Fruit fly (Drosophila melanogaster) whole organism, embryonic: Measurements from ENCODE around the gene Antp.

Experiments used
- Aef1 ChIP-seq: fragments of 200-800 bp; sonication (Bioruptor generic); IDR thresholded peaks from 3 replicates; pipeline ENCODE4 v1.3.6; 2022; ENCODE audit warnings: missing biosample characterization, missing genetic modification characterization
- Antp ChIP-seq: fragments of 200-800 bp; sonication (Bioruptor generic); optimal IDR thresholded peaks from 3 replicates; lab custom pipeline; 2016; ENCODE audit warnings: missing biosample characterization, missing genetic modification characterization
- B-H2 ChIP-seq: fragments of 200-800 bp; sonication (Bioruptor generic); optimal IDR thresholded peaks from 2 replicates; lab custom pipeline; 2018; ENCODE audit warnings: missing biosample characterization, mild to moderate bottlenecking, missing genetic modification characterization
- Bteb2 ChIP-seq: fragments of 200-800 bp; sonication (Bioruptor generic); optimal IDR thresholded peaks from 2 replicates; lab custom pipeline; 2016; ENCODE audit warnings: missing biosample characterization, missing genetic modification characterization
- CG12104 ChIP-seq: fragments of 200-800 bp; sonication (Bioruptor generic); optimal IDR thresholded peaks from 3 replicates; lab custom pipeline; 2016; ENCODE audit warnings: missing biosample characterization, missing genetic modification characterization
- CG12299 ChIP-seq: fragments of 200-800 bp; sonication (Bioruptor generic); optimal IDR thresholded peaks from 2 replicates; lab custom pipeline; 2018; ENCODE audit warnings: missing biosample characterization, mild to moderate bottlenecking, missing genetic modification characterization
- CG14860 ChIP-seq: fragments of 200-800 bp; sonication (Bioruptor generic); IDR thresholded peaks from 3 replicates; pipeline ENCODE4 v1.3.6; 2022; ENCODE audit warnings: missing biosample characterization, missing genetic modification characterization; ENCODE audit not compliant: partially characterized antibody
- CG15269 ChIP-seq: fragments of 200-800 bp; sonication (Bioruptor generic); optimal IDR thresholded peaks from 2 replicates; lab custom pipeline; 2018; ENCODE audit warnings: missing biosample characterization, mild to moderate bottlenecking, missing genetic modification characterization, moderate library complexity
- CG15479 ChIP-seq: fragments of 200-800 bp; sonication (Bioruptor generic); optimal IDR thresholded peaks from 3 replicates; lab custom pipeline; 2019; ENCODE audit warnings: missing biosample characterization, mild to moderate bottlenecking, missing genetic modification characterization, moderate library complexity
- CG1792 ChIP-seq: fragments of 200-800 bp; sonication (Bioruptor generic); optimal IDR thresholded peaks from 2 replicates; lab custom pipeline; 2016; ENCODE audit warnings: missing biosample characterization, missing genetic modification characterization
- CG18262 ChIP-seq: fragments of 200-800 bp; optimal IDR thresholded peaks from 3 replicates; lab custom pipeline; 2019; ENCODE audit warnings: missing biosample characterization, mild to moderate bottlenecking, missing genetic modification characterization, moderate library complexity
- CG1832 ChIP-seq: fragments of 200-800 bp; sonication (Bioruptor generic); optimal IDR thresholded peaks from 2 replicates; lab custom pipeline; 2017; ENCODE audit warnings: missing biosample characterization, mild to moderate bottlenecking, missing genetic modification characterization, inconsistent platforms
- CG2199 ChIP-seq: fragments of 200-800 bp; sonication (Bioruptor generic); IDR thresholded peaks from 3 replicates; pipeline ENCODE4 v1.3.6; 2022; ENCODE audit warnings: missing biosample characterization, missing genetic modification characterization
- CG33557 ChIP-seq: fragments of 200-800 bp; sonication (Bioruptor generic); optimal IDR thresholded peaks from 2 replicates; lab custom pipeline; 2019; ENCODE audit warnings: missing biosample characterization, mild to moderate bottlenecking, missing genetic modification characterization, moderate library complexity
- CG4360 ChIP-seq: fragments of 200-800 bp; sonication (Bioruptor generic); IDR thresholded peaks from 2 replicates; pipeline ENCODE4 v1.3.6; 2022; ENCODE audit warnings: missing biosample characterization, missing genetic modification characterization
- CG6791 ChIP-seq: fragments of 200-800 bp; sonication (Bioruptor generic); IDR thresholded peaks from 3 replicates; pipeline ENCODE4 v1.3.6; 2022; ENCODE audit warnings: missing biosample characterization, missing genetic modification characterization; ENCODE audit not compliant: partially characterized antibody
- CG7786 ChIP-seq: fragments of 200-800 bp; sonication (Bioruptor generic); optimal IDR thresholded peaks from 2 replicates; lab custom pipeline; 2016; ENCODE audit warnings: missing biosample characterization, missing genetic modification characterization
- CoRest ChIP-seq: fragments of 200-800 bp; sonication (Bioruptor generic); optimal IDR thresholded peaks from 3 replicates; lab custom pipeline; 2018; ENCODE audit warnings: missing biosample characterization, mild to moderate bottlenecking, missing genetic modification characterization, moderate library complexity
- Nf-YC ChIP-seq: fragments of 200-800 bp; optimal IDR thresholded peaks from 3 replicates; lab custom pipeline; 2019; ENCODE audit warnings: missing biosample characterization, mild to moderate bottlenecking, missing genetic modification characterization, moderate library complexity
- Optix ChIP-seq: fragments of 200-800 bp; sonication (Bioruptor generic); IDR thresholded peaks from 3 replicates; pipeline ENCODE4 v1.3.6; 2022; ENCODE audit warnings: missing biosample characterization, missing genetic modification characterization
- Poxn ChIP-seq: fragments of 200-800 bp; sonication (Bioruptor generic); IDR thresholded peaks from 2 replicates; pipeline ENCODE4 v1.3.6; 2022; ENCODE audit warnings: missing biosample characterization, missing genetic modification characterization
- Sin3A ChIP-seq: fragments of >200 bp; optimal IDR thresholded peaks from 2 replicates; lab custom pipeline; 2018
- Sry-δ ChIP-seq: fragments of 200-800 bp; sonication (Bioruptor generic); optimal IDR thresholded peaks from 2 replicates; lab custom pipeline; 2016; ENCODE audit warnings: missing biosample characterization, missing genetic modification characterization
- Vsx1 ChIP-seq: fragments of 200-800 bp; sonication (Bioruptor generic); optimal IDR thresholded peaks from 2 replicates; lab custom pipeline; 2017; ENCODE audit warnings: missing biosample characterization, mild to moderate bottlenecking, missing genetic modification characterization, missing genetic modification reagents
- ac ChIP-seq: fragments of 200-800 bp; sonication (Bioruptor generic); optimal IDR thresholded peaks from 3 replicates; lab custom pipeline; 2017; ENCODE audit warnings: missing biosample characterization, mild to moderate bottlenecking, missing genetic modification characterization
- amos ChIP-seq: fragments of 200-800 bp; sonication (Bioruptor generic); IDR thresholded peaks from 2 replicates; pipeline ENCODE4 v1.3.6; 2022; ENCODE audit warnings: missing biosample characterization, missing genetic modification characterization; ENCODE audit not compliant: partially characterized antibody
- ash1 ChIP-seq: fragments of 200-800 bp; sonication (Bioruptor generic); optimal IDR thresholded peaks from 2 replicates; lab custom pipeline; 2018; ENCODE audit warnings: missing biosample characterization, mild to moderate bottlenecking, missing genetic modification characterization
- cad ChIP-seq: fragments of >200 bp; optimal IDR thresholded peaks from 2 replicates; lab custom pipeline; 2017; ENCODE audit warnings: missing biosample characterization, missing genetic modification characterization
- cg ChIP-seq: fragments of 200-800 bp; sonication (Bioruptor generic); optimal IDR thresholded peaks from 3 replicates; lab custom pipeline; 2019; ENCODE audit warnings: missing biosample characterization, mild to moderate bottlenecking, missing genetic modification characterization, moderate library complexity
- crol ChIP-seq: fragments of 200-800 bp; sonication (Bioruptor generic); IDR thresholded peaks from 2 replicates; pipeline ENCODE4 v1.3.6; 2022; ENCODE audit warnings: missing biosample characterization, missing genetic modification characterization
- crp ChIP-seq, 2 experiments: fragments of 200-800 bp; sonication (Bioruptor generic); optimal IDR thresholded peaks; 2 replicates in 1 of 2; 3 replicates in 1 of 2; lab custom pipeline; 2017; ENCODE audit warnings: missing biosample characterization in 2 of 2, missing genetic modification characterization in 2 of 2, mild to moderate bottlenecking in 1 of 2, moderate library complexity in 1 of 2
- da ChIP-seq: fragments of 200-800 bp; sonication (Bioruptor generic); optimal IDR thresholded peaks from 2 replicates; lab custom pipeline; 2016; ENCODE audit warnings: missing biosample characterization, missing genetic modification characterization
- ewg ChIP-seq: fragments of 200-800 bp; sonication (Bioruptor generic); optimal IDR thresholded peaks from 3 replicates; lab custom pipeline; 2017; ENCODE audit warnings: mild to moderate bottlenecking, missing biosample characterization, missing genetic modification reagents, missing genetic modification characterization
- gcm ChIP-seq: fragments of 200-800 bp; sonication (Bioruptor generic); optimal IDR thresholded peaks from 2 replicates; lab custom pipeline; 2019; ENCODE audit warnings: missing biosample characterization, mild to moderate bottlenecking, missing genetic modification characterization, moderate library complexity
- grn ChIP-seq: fragments of 200-800 bp; sonication (Bioruptor generic); optimal IDR thresholded peaks from 3 replicates; lab custom pipeline; 2017; ENCODE audit warnings: missing biosample characterization, missing genetic modification characterization
- gsb-n ChIP-seq: fragments of 200-800 bp; sonication (Bioruptor generic); optimal IDR thresholded peaks from 3 replicates; lab custom pipeline; 2018; ENCODE audit warnings: missing biosample characterization, mild to moderate bottlenecking, missing genetic modification characterization
- kni ChIP-seq: fragments of 200-800 bp; sonication (Bioruptor generic); optimal IDR thresholded peaks from 3 replicates; lab custom pipeline; 2017; ENCODE audit warnings: mild to moderate bottlenecking, missing biosample characterization, missing genetic modification reagents, missing genetic modification characterization
- mirr ChIP-seq: fragments of 200-800 bp; sonication (Bioruptor generic); optimal IDR thresholded peaks from 3 replicates; lab custom pipeline; 2018; ENCODE audit warnings: missing biosample characterization, mild to moderate bottlenecking, missing genetic modification characterization
- phol ChIP-seq: fragments of 200-800 bp; sonication (Bioruptor generic); optimal IDR thresholded peaks from 3 replicates; lab custom pipeline; 2018; ENCODE audit warnings: missing biosample characterization, mild to moderate bottlenecking, missing genetic modification characterization, moderate library complexity
- schlank ChIP-seq: fragments of 200-800 bp; sonication (Bioruptor generic); optimal IDR thresholded peaks from 2 replicates; lab custom pipeline; 2018; ENCODE audit warnings: missing biosample characterization, mild to moderate bottlenecking, missing genetic modification characterization
- sqz ChIP-seq: fragments of 200-800 bp; sonication (Bioruptor generic); optimal IDR thresholded peaks from 3 replicates; lab custom pipeline; 2018; ENCODE audit warnings: missing biosample characterization, mild to moderate bottlenecking, missing genetic modification characterization
- sug ChIP-seq: fragments of 200-800 bp; optimal IDR thresholded peaks from 2 replicates; lab custom pipeline; 2019; ENCODE audit warnings: missing biosample characterization, mild to moderate bottlenecking, missing genetic modification characterization, moderate library complexity
- tll ChIP-seq, 2 experiments: fragments of 200-800 bp in 1 of 2; fragments of >200 bp in 1 of 2; sonication (Bioruptor generic) in 1 of 2; optimal IDR thresholded peaks; 2 replicates each; lab custom pipeline; 2017 to 2019; ENCODE audit warnings: missing biosample characterization in 2 of 2, missing genetic modification characterization in 2 of 2, mild to moderate bottlenecking in 1 of 2, moderate library complexity in 1 of 2
- vvl ChIP-seq: fragments of 200-800 bp; sonication (Bioruptor generic); IDR thresholded peaks from 2 replicates; pipeline ENCODE4 v1.3.6; 2022; ENCODE audit warnings: missing biosample characterization, missing genetic modification characterization
- z ChIP-seq: fragments of 200-800 bp; sonication (Bioruptor generic); IDR thresholded peaks from 3 replicates; pipeline ENCODE4 v1.3.6; 2022; ENCODE audit warnings: missing biosample characterization, missing genetic modification characterization
- zen ChIP-seq: fragments of 200-800 bp; sonication (Bioruptor generic); optimal IDR thresholded peaks from 3 replicates; lab custom pipeline; 2018; ENCODE audit warnings: missing biosample characterization, mild to moderate bottlenecking, missing genetic modification characterization, moderate library complexity

Antp gene

DNA sequence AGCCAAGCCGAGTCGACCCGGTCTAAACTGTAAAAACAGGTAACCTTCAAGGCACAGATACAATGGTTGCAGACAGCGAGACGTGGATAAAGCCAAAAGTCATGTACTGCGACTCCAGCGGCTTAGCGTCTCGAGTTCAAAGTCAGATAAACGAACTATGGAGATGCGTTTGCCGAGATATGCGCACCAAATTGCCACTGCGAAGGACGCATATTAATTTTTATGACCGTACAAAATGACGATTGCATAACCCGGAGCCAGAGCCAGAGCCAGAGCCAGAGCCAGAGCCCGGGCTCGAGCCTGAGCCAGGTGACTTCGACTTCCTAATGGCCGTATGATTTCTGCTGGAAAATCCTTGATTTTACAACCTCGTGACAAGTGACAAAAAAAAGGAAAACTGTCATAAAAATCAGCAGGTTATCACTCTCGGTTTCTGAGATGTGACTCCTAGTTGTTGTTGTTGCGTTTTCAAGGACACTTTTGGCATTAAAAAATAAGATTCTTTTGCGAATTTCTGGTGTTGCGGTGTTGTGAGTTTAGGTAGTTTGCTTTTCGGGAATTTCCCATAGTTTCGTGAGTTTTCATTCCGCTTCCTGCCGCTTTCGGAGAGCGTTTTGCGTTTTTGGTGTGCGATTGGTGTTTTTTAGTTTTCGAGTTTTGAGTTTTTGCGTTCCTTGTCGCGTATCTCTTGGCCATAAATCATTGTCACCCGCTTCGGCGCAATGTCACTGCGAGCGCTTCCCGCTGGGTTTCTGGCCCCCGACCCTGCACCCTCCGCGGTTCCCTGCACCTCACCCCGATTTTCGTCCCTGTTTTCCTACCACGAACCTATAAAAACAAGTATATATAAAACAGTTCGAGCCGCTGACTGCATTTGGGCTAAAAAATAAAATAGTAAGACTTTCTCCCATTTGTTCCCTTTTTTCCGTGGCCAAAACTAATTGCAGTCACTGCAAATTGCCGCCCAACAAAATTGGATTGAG is 4.2 kb downstream of the Antp start:
- TF ChIP-seq Aef1 (GFP tag; lab: Robert Waterston, UW) (no peak), tll (GFP tag; optimal IDR thresholded peaks at IDR 0.05; lab: Kevin White, UChicago) (peak in 1 of 2 experiments; percentile 99), CG7786 (GFP tag; lab: Kevin White, UChicago) (no peak), CG4360 (GFP tag; lab: Robert Waterston, UW) (peak; percentile 22; the same call in 1 of the 2 replicates), CG12299 (no peak), CoRest (tag; lab: Kevin White, UChicago) (no peak), CG14860 (GFP tag; lab: Robert Waterston, UW) (0 out of 3 replicates have a peak, but pooled peaks have one; percentile 13), Bteb2 (no peak), Vsx1 (no peak), CG12104 (no peak), CG15479 (peak; percentile 86), crol (GFP tag; lab: Robert Waterston, UW) (peak; percentile 55), cad (GFP tag; lab: Kevin White, UChicago) (peak; percentile 92), zen (tag; lab: Kevin White, UChicago) (peak; percentile 80)

DNA sequence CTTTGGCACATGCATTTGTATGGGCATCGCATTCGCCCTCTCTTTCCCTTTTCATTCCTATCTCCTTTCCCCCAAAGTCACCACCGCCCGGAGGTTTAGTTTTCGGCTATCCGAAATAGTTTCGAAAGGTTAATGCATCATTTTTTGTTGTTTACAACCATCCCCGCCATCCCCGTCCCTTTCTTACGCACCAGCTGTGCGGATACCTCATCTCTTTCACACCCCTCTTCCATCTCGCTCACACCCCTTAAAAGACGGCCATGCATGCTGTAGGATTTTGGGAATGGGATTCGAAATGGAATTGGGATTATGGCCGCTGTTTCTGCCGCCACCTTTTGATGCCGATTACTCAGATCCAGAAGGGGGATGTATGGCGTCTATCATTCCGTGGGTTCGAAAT is 7.1 kb downstream of the Antp start:
- TF ChIP-seq grn (GFP tag; lab: Kevin White, UChicago) (peak; percentile 1), ash1 (GFP tag; lab: Kevin White, UChicago) (peak; percentile 60), gcm (GFP tag; lab: Kevin White, UChicago) (peak; percentile 65), Poxn (GFP tag; lab: Robert Waterston, UW) (no peak), Sin3A (no peak), CG15479 (peak; percentile 44), phol (tag; lab: Kevin White, UChicago) (peak; percentile 91), vvl (GFP tag; lab: Robert Waterston, UW) (peak; percentile 33), Optix (no peak), CG1832 (GFP tag; lab: Kevin White, UChicago) (peak; percentile 95), kni (peak; percentile 87), cg (GFP tag; lab: Kevin White, UChicago) (peak; percentile 73), CG18262 (tag; lab: Kevin White, UChicago) (no peak), ewg (GFP tag; lab: Kevin White, UChicago) (peak; percentile 53), schlank (tag; lab: Kevin White, UChicago) (no peak), CG33557 (GFP tag; lab: Kevin White, UChicago) (peak; percentile 9), crp (GFP tag; optimal IDR thresholded peaks at IDR 0.05; lab: Kevin White, UChicago) (peak in 1 of 2 experiments; percentile 34), CG6791 (GFP tag; lab: Robert Waterston, UW) (peak; percentile 45; the same call in 1 of the 3 replicates), CG1792 (no peak), sug (tag; lab: Kevin White, UChicago) (no peak), z (GFP tag; lab: Robert Waterston, UW) (no peak), sqz (peak; percentile 88), CG15269 (tag; lab: Kevin White, UChicago) (no peak), cad (GFP tag; lab: Kevin White, UChicago) (peak; percentile 43), CG2199 (peak; percentile 80; the same call in 2 of the 3 replicates), B-H2 (GFP tag; lab: Kevin White, UChicago) (no peak), da (GFP tag; lab: Kevin White, UChicago) (peak; percentile 70), Antp (GFP tag; lab: Kevin White, UChicago) (peak; percentile 13), Nf-YC (tag; lab: Kevin White, UChicago) (peak; percentile 92), Sry-δ (GFP tag; lab: Kevin White, UChicago) (no peak), gsb-n (peak; percentile 69), amos (GFP tag; lab: Robert Waterston, UW) (0 out of 2 replicates have a peak, but pooled peaks have one; percentile 14), CG4360 (GFP tag; lab: Robert Waterston, UW) (peak; percentile 82), ac (GFP tag; lab: Kevin White, UChicago) (peak; percentile 50), mirr (GFP tag; lab: Kevin White, UChicago) (no peak)
